Fruit fly (Drosophila melanogaster) whole organism, embryonic: ENCODE measurements around the gene U2af50.

Source experiments
- CG12236 ChIP-seq: fragments of 200-800 bp; sonication (Bioruptor generic); optimal IDR thresholded peaks from 2 replicates; lab custom pipeline; 2016; ENCODE audit warnings: missing biosample characterization, missing genetic modification characterization
- CG13775 ChIP-seq: fragments of 200-800 bp; sonication (Bioruptor generic); optimal IDR thresholded peaks from 3 replicates; lab custom pipeline; 2017; ENCODE audit warnings: missing biosample characterization, mild to moderate bottlenecking, missing genetic modification characterization
- Meics ChIP-seq: fragments of 200-800 bp; sonication (Bioruptor generic); optimal IDR thresholded peaks from 2 replicates; lab custom pipeline; 2017; ENCODE audit warnings: missing biosample characterization, mild to moderate bottlenecking, missing genetic modification characterization
- Mes4 ChIP-seq: fragments of 200-800 bp; sonication (Bioruptor generic); optimal IDR thresholded peaks from 2 replicates; lab custom pipeline; 2016; ENCODE audit warnings: missing biosample characterization, missing genetic modification characterization
- Vsx1 ChIP-seq: fragments of 200-800 bp; sonication (Bioruptor generic); optimal IDR thresholded peaks from 2 replicates; lab custom pipeline; 2017; ENCODE audit warnings: missing biosample characterization, mild to moderate bottlenecking, missing genetic modification characterization, missing genetic modification reagents
- tx ChIP-seq: fragments of 200-800 bp; sonication (Bioruptor generic); optimal IDR thresholded peaks from 2 replicates; lab custom pipeline; 2016; ENCODE audit warnings: missing biosample characterization, missing genetic modification characterization
- wor ChIP-seq: fragments of 200-800 bp; sonication (Bioruptor generic); IDR thresholded peaks from 2 replicates; pipeline ENCODE4 v1.3.6; 2022; ENCODE audit warnings: missing biosample characterization, missing genetic modification characterization

DNA sequence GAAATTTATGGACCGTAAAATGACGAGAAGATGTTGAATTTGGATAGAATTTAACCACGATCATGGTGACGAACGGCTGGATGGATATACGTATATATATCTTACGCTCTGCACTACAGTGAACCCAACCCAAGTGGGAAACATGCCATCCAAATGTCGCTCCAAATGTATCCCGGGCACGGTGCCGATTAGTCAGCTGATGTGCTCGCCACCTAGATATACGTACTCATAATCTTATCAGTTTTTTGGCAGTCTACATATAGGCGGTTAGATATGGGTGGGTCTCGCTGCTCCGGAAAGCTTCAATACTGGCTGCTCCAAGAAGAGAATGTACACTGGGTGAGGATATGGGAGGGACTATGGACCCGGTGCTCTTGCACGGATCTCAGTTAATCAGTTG lies 47.2 kb upstream of the U2af50 start:
- TF ChIP-seq CG13775 = no peak
- TF ChIP-seq wor (GFP tag; lab: Robert Waterston, UW) = no peak
- TF ChIP-seq CG12236 = no peak
- no peak for TF ChIP-seq Vsx1 (GFP tag; lab: Kevin White, UChicago)
- TF ChIP-seq Meics (GFP tag; lab: Kevin White, UChicago) = no peak
- TF ChIP-seq Mes4 = no peak
- TF ChIP-seq tx = no peak
